Fruit fly (Drosophila melanogaster) whole organism, wandering third instar larva: Measurements from ENCODE around the gene ChT.

ENCODE experiments used
- Abd-B ChIP-seq: fragments of >200 bp; optimal IDR thresholded peaks from 2 replicates; lab custom pipeline; 2017; ENCODE audit warnings: missing biosample characterization, missing genetic modification characterization
- CG32264 ChIP-seq: fragments of 200-800 bp; sonication (Bioruptor generic); optimal IDR thresholded peaks from 2 replicates; lab custom pipeline; 2016; ENCODE audit warnings: missing biosample characterization, missing genetic modification characterization
- CG9705 ChIP-seq: fragments of 200-800 bp; sonication (Bioruptor generic); optimal IDR thresholded peaks from 2 replicates; lab custom pipeline; 2018; ENCODE audit warnings: missing biosample characterization, mild to moderate bottlenecking, missing genetic modification characterization
- CrebA ChIP-seq: fragments of 200-800 bp; sonication (Bioruptor generic); optimal IDR thresholded peaks from 2 replicates; lab custom pipeline; 2016; ENCODE audit warnings: missing biosample characterization, mild to moderate bottlenecking, missing genetic modification characterization, borderline replicate concordance
- Dfd ChIP-seq: fragments of >200 bp; optimal IDR thresholded peaks from 2 replicates; lab custom pipeline; 2017; ENCODE audit warnings: missing biosample characterization, missing genetic modification characterization
- Dif ChIP-seq: fragments of 200-275, 200-300 bp; sonication (Bioruptor generic); optimal IDR thresholded peaks from 2 replicates; lab custom pipeline; 2018; ENCODE audit warnings: missing biosample characterization, missing genetic modification characterization; ENCODE audit not compliant: partially characterized antibody
- GATAd ChIP-seq: sonication (Bioruptor generic); optimal IDR thresholded peaks from 2 replicates; lab custom pipeline; 2016; ENCODE audit warnings: missing biosample characterization, missing genetic modification characterization
- HLH106 ChIP-seq: fragments of 200-800 bp; optimal IDR thresholded peaks from 3 replicates; lab custom pipeline; 2019; ENCODE audit warnings: missing biosample characterization, mild to moderate bottlenecking, missing genetic modification characterization, moderate library complexity
- Hnf4 ChIP-seq: fragments of 200-800 bp; sonication (Bioruptor generic); optimal IDR thresholded peaks from 2 replicates; lab custom pipeline; 2016; ENCODE audit warnings: missing biosample characterization, mild to moderate bottlenecking, missing genetic modification characterization
- Hr78 ChIP-seq: fragments of >200 bp; optimal IDR thresholded peaks from 2 replicates; lab custom pipeline; 2017; ENCODE audit warnings: missing biosample characterization, missing genetic modification characterization
- Hr83 ChIP-seq: fragments of 200-300 bp; sonication (Bioruptor generic); optimal IDR thresholded peaks from 2 replicates; lab custom pipeline; 2016; ENCODE audit warnings: missing biosample characterization, mild to moderate bottlenecking, missing genetic modification characterization, moderate library complexity; ENCODE audit not compliant: poor library complexity, severe bottlenecking
- Jra ChIP-seq: sonication (Bioruptor generic); optimal IDR thresholded peaks from 2 replicates; lab custom pipeline; 2016; ENCODE audit warnings: missing biosample characterization, missing genetic modification characterization
- Mio ChIP-seq: sonication (Bioruptor generic); optimal IDR thresholded peaks from 2 replicates; lab custom pipeline; 2016; ENCODE audit warnings: missing biosample characterization, missing genetic modification characterization
- Myc ChIP-seq: fragments of >200 bp; optimal IDR thresholded peaks from 2 replicates; lab custom pipeline; 2017
- N ChIP-seq: fragments of >200 bp; optimal IDR thresholded peaks from 2 replicates; lab custom pipeline; 2018; ENCODE audit warnings: missing biosample characterization, missing external identifiers, missing genetic modification characterization
- OdsH ChIP-seq: fragments of 200-800 bp; sonication (Bioruptor generic); optimal IDR thresholded peaks from 2 replicates; lab custom pipeline; 2016; ENCODE audit warnings: missing biosample characterization, mild to moderate bottlenecking, missing genetic modification characterization
- Rel ChIP-seq, 2 experiments: fragments of 200-800 bp; sonication (Bioruptor generic) in 1 of 2; optimal IDR thresholded peaks; 2 replicates in 1 of 2; 3 replicates in 1 of 2; lab custom pipeline; 2016 to 2019; ENCODE audit warnings: mild to moderate bottlenecking in 2 of 2, missing biosample characterization in 2 of 2, missing genetic modification characterization in 2 of 2, moderate library complexity in 1 of 2
- Sp1 ChIP-seq: fragments of 200-800 bp; sonication (Bioruptor generic); optimal IDR thresholded peaks from 3 replicates; lab custom pipeline; 2019; ENCODE audit warnings: missing biosample characterization, mild to moderate bottlenecking, missing genetic modification characterization, moderate library complexity
- Vsx2 ChIP-seq: fragments of 200-300, 225-300 bp; sonication (Bioruptor generic); optimal IDR thresholded peaks from 2 replicates; lab custom pipeline; 2018; ENCODE audit warnings: missing biosample characterization, missing genetic modification characterization; ENCODE audit not compliant: partially characterized antibody
- br ChIP-seq: fragments of 200-800 bp; sonication (Bioruptor generic); optimal IDR thresholded peaks from 2 replicates; lab custom pipeline; 2016; ENCODE audit warnings: missing biosample characterization, missing genetic modification characterization
- brk ChIP-seq: fragments of 200-800 bp; sonication (Bioruptor generic); optimal IDR thresholded peaks from 2 replicates; lab custom pipeline; 2016; ENCODE audit warnings: missing biosample characterization, mild to moderate bottlenecking, missing genetic modification characterization
- dl ChIP-seq, 2 experiments: fragments of 175-275, 200-275 bp in 1 of 2; fragments of 200-275 bp in 1 of 2; sonication (Bioruptor generic); optimal IDR thresholded peaks; lab custom pipeline; 2018; ENCODE audit warnings: mild to moderate bottlenecking in 2 of 2, missing biosample characterization in 2 of 2, missing genetic modification characterization in 2 of 2, moderate library complexity in 2 of 2; ENCODE audit not compliant: partially characterized antibody in 2 of 2, insufficient read depth in 1 of 2
- dmrt93B ChIP-seq: fragments of 200-800 bp; sonication (Bioruptor generic); optimal IDR thresholded peaks from 2 replicates; lab custom pipeline; 2018; ENCODE audit warnings: missing biosample characterization, mild to moderate bottlenecking, missing genetic modification characterization
- dsf ChIP-seq: sonication (Bioruptor generic); optimal IDR thresholded peaks from 2 replicates; lab custom pipeline; 2016; ENCODE audit warnings: missing biosample characterization, missing genetic modification characterization, borderline replicate concordance
- ey ChIP-seq: fragments of 200-800 bp; sonication (Bioruptor generic); optimal IDR thresholded peaks from 2 replicates; lab custom pipeline; 2016; ENCODE audit warnings: missing biosample characterization, missing genetic modification characterization
- foxo ChIP-seq, 2 experiments: fragments of 200-800 bp; sonication (Bioruptor generic); optimal IDR thresholded peaks; 2 replicates in 1 of 2; 3 replicates in 1 of 2; lab custom pipeline; 2016 to 2017; ENCODE audit warnings: missing biosample characterization in 2 of 2, missing genetic modification characterization in 2 of 2
- fru ChIP-seq: fragments of 200-800 bp; sonication (Bioruptor generic); optimal IDR thresholded peaks from 3 replicates; lab custom pipeline; 2016; ENCODE audit warnings: missing biosample characterization, mild to moderate bottlenecking, missing genetic modification characterization
- h ChIP-seq: fragments of 200-800 bp; sonication (Bioruptor generic); optimal IDR thresholded peaks from 3 replicates; lab custom pipeline; 2016; ENCODE audit warnings: missing biosample characterization, mild to moderate bottlenecking, missing genetic modification characterization
- jim ChIP-seq: fragments of 175-275, 200-325 bp; sonication (Bioruptor generic); optimal IDR thresholded peaks from 2 replicates; lab custom pipeline; 2016; ENCODE audit warnings: missing biosample characterization, mild to moderate bottlenecking, missing genetic modification characterization
- lola ChIP-seq: fragments of >200 bp; optimal IDR thresholded peaks from 2 replicates; lab custom pipeline; 2017; ENCODE audit warnings: missing biosample characterization, missing genetic modification characterization
- pan ChIP-seq: fragments of >200 bp; optimal IDR thresholded peaks from 2 replicates; lab custom pipeline; 2017
- psq ChIP-seq: fragments of 200-800 bp; sonication (Bioruptor generic); optimal IDR thresholded peaks from 3 replicates; lab custom pipeline; 2017; ENCODE audit warnings: missing biosample characterization, mild to moderate bottlenecking, missing genetic modification characterization, moderate library complexity
- rgr ChIP-seq: fragments of 200-800 bp; sonication (Bioruptor generic); optimal IDR thresholded peaks from 3 replicates; lab custom pipeline; 2016; ENCODE audit warnings: missing biosample characterization, mild to moderate bottlenecking, missing genetic modification characterization
- sage ChIP-seq: fragments of 200-800 bp; sonication (Bioruptor generic); optimal IDR thresholded peaks from 2 replicates; lab custom pipeline; 2016; ENCODE audit warnings: missing biosample characterization, mild to moderate bottlenecking, missing genetic modification characterization
- sv ChIP-seq: fragments of 200-800 bp; sonication (Bioruptor generic); optimal IDR thresholded peaks from 3 replicates; lab custom pipeline; 2016; ENCODE audit warnings: missing biosample characterization, missing genetic modification characterization
- tai ChIP-seq: sonication (Bioruptor generic); optimal IDR thresholded peaks from 2 replicates; lab custom pipeline; 2016; ENCODE audit warnings: missing biosample characterization, missing genetic modification characterization
- usp ChIP-seq: fragments of >200 bp; optimal IDR thresholded peaks from 2 replicates; lab custom pipeline; 2017; ENCODE audit warnings: missing biosample characterization, missing genetic modification characterization
- woc ChIP-seq: sonication (Bioruptor generic); optimal IDR thresholded peaks from 2 replicates; lab custom pipeline; 2016; ENCODE audit warnings: missing biosample characterization, mild to moderate bottlenecking, missing genetic modification characterization

Gene ChT

dm6 chr3R:18719767-18720341 is 39.5 kb downstream of the ChT start:
- peak; percentile 39 for TF ChIP-seq dmrt93B (GFP tag; lab: Kevin White, UChicago)
- TF ChIP-seq HLH106 (tag; lab: Kevin White, UChicago): peak; percentile 83
- no peak for TF ChIP-seq Dfd (GFP tag; lab: Kevin White, UChicago)
- no peak for TF ChIP-seq Vsx2 (GFP tag; lab: Kevin White, UChicago)
- no peak for TF ChIP-seq Dif (GFP tag; lab: Kevin White, UChicago)
- no peak for TF ChIP-seq jim (GFP tag; lab: Kevin White, UChicago)
- TF ChIP-seq Myc: no peak
- TF ChIP-seq Rel (GFP tag; optimal IDR thresholded peaks at IDR 0.05; lab: Kevin White, UChicago): no peak
- peak; percentile 57 for TF ChIP-seq Rel (tag; optimal IDR thresholded peaks at IDR 0.05; lab: Kevin White, UChicago)
- TF ChIP-seq Mio (GFP tag; lab: Kevin White, UChicago): no peak
- peak; percentile 82 for TF ChIP-seq ey (GFP tag; lab: Kevin White, UChicago)
- TF ChIP-seq CrebA: peak; percentile 11
- TF ChIP-seq rgr (GFP tag; lab: Kevin White, UChicago): peak; percentile 74
- peak; percentile 82 for TF ChIP-seq Sp1 (GFP tag; lab: Kevin White, UChicago)
- TF ChIP-seq sage (GFP tag; lab: Kevin White, UChicago): peak; percentile 22
- peak; percentile 71 for TF ChIP-seq br (GFP tag; lab: Kevin White, UChicago)
- peak; percentile 49 for TF ChIP-seq brk (GFP tag; lab: Kevin White, UChicago)
- no peak for TF ChIP-seq dsf (GFP tag; lab: Kevin White, UChicago)
- peak; percentile 81 for TF ChIP-seq h (GFP tag; lab: Kevin White, UChicago)
- peak; percentile 59 for TF ChIP-seq CG9705 (GFP tag; lab: Kevin White, UChicago)
- no peak for TF ChIP-seq dl (GFP tag; optimal IDR thresholded peaks at IDR 0.05; lab: Kevin White, UChicago; ENCODE audit: insufficient read depth in 1 of 2, partially characterized antibody in 2 of 2)
- no peak for TF ChIP-seq pan
- TF ChIP-seq Abd-B (GFP tag; lab: Kevin White, UChicago): no peak
- peak; percentile 59 for TF ChIP-seq psq (GFP tag; lab: Kevin White, UChicago)
- peak; percentile 84 for TF ChIP-seq fru
- no peak for TF ChIP-seq Hr78 (GFP tag; lab: Kevin White, UChicago)
- peak; percentile 74 for TF ChIP-seq OdsH (GFP tag; lab: Kevin White, UChicago)
- TF ChIP-seq Hnf4: peak; percentile 61
- TF ChIP-seq CG32264 (GFP tag; lab: Kevin White, UChicago): no peak
- TF ChIP-seq Jra: peak; percentile 54
- TF ChIP-seq N (GFP tag; lab: Kevin White, UChicago): no peak
- TF ChIP-seq GATAd (GFP tag; lab: Kevin White, UChicago): no peak
- no peak for TF ChIP-seq Hr83
- peak; percentile 80 for TF ChIP-seq sv (GFP tag; lab: Kevin White, UChicago)
- TF ChIP-seq foxo (GFP tag; optimal IDR thresholded peaks at IDR 0.05; lab: Kevin White, UChicago): peak in 1 of 2 experiments; percentile 82
- no peak for TF ChIP-seq lola (GFP tag; lab: Kevin White, UChicago)
- TF ChIP-seq tai: no peak
- TF ChIP-seq woc (GFP tag; lab: Kevin White, UChicago): peak; percentile 62
- no peak for TF ChIP-seq usp (GFP tag; lab: Kevin White, UChicago)

DNA sequence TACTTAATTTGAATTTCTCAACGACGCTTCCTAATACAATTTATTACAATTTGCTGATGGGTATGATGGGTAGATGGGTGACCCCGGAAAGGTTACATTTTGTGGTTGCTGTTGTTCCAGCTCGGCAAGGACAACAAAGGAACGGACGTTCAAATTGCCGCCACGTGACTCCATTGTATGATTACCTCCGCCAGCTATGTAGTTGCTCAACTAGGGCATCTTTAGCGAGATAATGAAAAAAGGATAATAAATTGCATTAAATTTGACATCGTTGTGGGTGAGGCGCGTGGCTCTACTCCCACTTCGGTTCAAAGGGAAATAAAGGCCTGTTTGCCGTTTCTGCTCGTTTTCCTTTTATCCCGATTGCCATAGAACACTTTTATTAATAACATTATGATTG is 41.0 kb downstream of the ChT start:
- TF ChIP-seq h (GFP tag; lab: Kevin White, UChicago): no peak
- TF ChIP-seq N (GFP tag; lab: Kevin White, UChicago): no peak
- TF ChIP-seq rgr (GFP tag; lab: Kevin White, UChicago): no peak
- TF ChIP-seq OdsH (GFP tag; lab: Kevin White, UChicago): no peak
- TF ChIP-seq HLH106 (tag; lab: Kevin White, UChicago): no peak
- TF ChIP-seq GATAd (GFP tag; lab: Kevin White, UChicago): no peak
- no peak for TF ChIP-seq Hnf4
- TF ChIP-seq pan: no peak
- no peak for TF ChIP-seq Myc
- no peak for TF ChIP-seq foxo (GFP tag; optimal IDR thresholded peaks at IDR 0.05; lab: Kevin White, UChicago)
- TF ChIP-seq sage (GFP tag; lab: Kevin White, UChicago): no peak
- no peak for TF ChIP-seq dsf (GFP tag; lab: Kevin White, UChicago)
- no peak for TF ChIP-seq sv (GFP tag; lab: Kevin White, UChicago)
- TF ChIP-seq psq (GFP tag; lab: Kevin White, UChicago): no peak
- TF ChIP-seq Dfd (GFP tag; lab: Kevin White, UChicago): no peak
- TF ChIP-seq usp (GFP tag; lab: Kevin White, UChicago): no peak
- TF ChIP-seq Vsx2 (GFP tag; lab: Kevin White, UChicago): no peak
- TF ChIP-seq woc (GFP tag; lab: Kevin White, UChicago): no peak
- no peak for TF ChIP-seq fru
